Worm (Caenorhabditis elegans): ENCODE measurements around the gene lgc-54.
A peak's percentile ranks its signal among the peaks of the same experiment; 100 is the strongest.

The lgc-54 gene

ce11 chrV:6836036-6836435 lies 10.4 kb downstream of the lgc-54 start:
- TF ChIP-seq egrh-3 (GFP tag; IDR thresholded peaks at IDR 0.05) (peak; percentile 86), D2030.7 (GFP tag; IDR thresholded peaks at IDR 0.05) (no peak), nhr-120 (GFP tag; IDR thresholded peaks at IDR 0.05) (no peak), snpc-1.1 (tag; optimal IDR thresholded peaks at IDR 0.05; ENCODE audit: insufficient read depth) (no peak), ama-1 (optimal IDR thresholded peaks at IDR 0.05) (no peak), ama-1 (GFP tag; optimal IDR thresholded peaks at IDR 0.05) (no peak), zfh-2 (GFP tag; conservative IDR thresholded peaks at IDR 0.05) (peak; percentile 76), F57A8.1 (GFP tag; optimal IDR thresholded peaks at IDR 0.05) (no peak), ceh-58 (GFP tag; IDR thresholded peaks at IDR 0.05) (no peak), bed-2 (GFP tag; IDR thresholded peaks at IDR 0.05) (no peak), ccch-3 (GFP tag; optimal IDR thresholded peaks at IDR 0.05) (no peak), repo-1 (tag; optimal IDR thresholded peaks at IDR 0.05) (no peak), Y53F4B.3 (GFP tag; IDR thresholded peaks at IDR 0.05) (no peak), let-526 (GFP tag; IDR thresholded peaks at IDR 0.05) (no peak), nhr-27 (tag; optimal IDR thresholded peaks at IDR 0.05) (no peak), chd-7 (tag; optimal IDR thresholded peaks at IDR 0.05) (no peak)

ce11 chrV:6835242-6835641 lies 11.2 kb downstream of the lgc-54 start, which contains the start of the genes T15B7.14 and col-143:
T15B7.14 (minus strand) TSS chrV:6835342.
col-143 (plus strand) TSS chrV:6835635.
- TF ChIP-seq akir-1 (GFP tag; optimal IDR thresholded peaks at IDR 0.05) (no peak), F49E8.2 (tag; optimal IDR thresholded peaks at IDR 0.05; ENCODE audit: insufficient read depth) (no peak), chd-7 (tag; optimal IDR thresholded peaks at IDR 0.05) (no peak), F23B12.7 (tag; optimal IDR thresholded peaks at IDR 0.05; ENCODE audit: insufficient read depth) (no peak), egl-18 (GFP tag; IDR thresholded peaks at IDR 0.05) (no peak), nhr-120 (GFP tag; IDR thresholded peaks at IDR 0.05) (no peak), ztf-6 (GFP tag; IDR thresholded peaks at IDR 0.05) (no peak), snpc-1.3 (tag; optimal IDR thresholded peaks at IDR 0.05; ENCODE audit: insufficient read depth) (no peak), dpl-1 (GFP tag; optimal IDR thresholded peaks at IDR 0.05) (no peak), mxl-1 (tag; optimal IDR thresholded peaks at IDR 0.05) (no peak), sea-2 (GFP tag; IDR thresholded peaks at IDR 0.05) (no peak)

DNA sequence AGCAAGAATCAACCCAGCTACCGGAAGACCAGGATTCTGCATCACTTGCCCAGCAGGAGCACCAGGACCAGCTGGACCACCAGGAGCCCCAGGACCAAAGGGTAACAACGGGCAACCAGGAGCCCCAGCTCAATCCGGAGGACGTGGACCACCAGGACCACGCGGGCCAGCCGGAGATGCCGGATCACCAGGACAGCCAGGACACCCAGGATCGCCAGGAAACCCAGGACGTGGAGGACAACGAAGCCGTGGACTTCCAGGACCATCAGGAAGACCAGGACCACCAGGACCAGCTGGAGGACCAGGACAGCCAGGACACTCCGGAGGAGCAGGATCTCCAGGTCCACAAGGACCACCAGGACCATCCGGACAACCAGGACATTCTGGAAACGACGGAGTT lies 14.9 kb downstream of the lgc-54 start:
- no peak for TF ChIP-seq ceh-91 (GFP tag; IDR thresholded peaks at IDR 0.05)
- no peak for TF ChIP-seq let-526 (GFP tag; IDR thresholded peaks at IDR 0.05)
- no peak for TF ChIP-seq Y67H2A.10 (GFP tag; conservative IDR thresholded peaks at IDR 0.05)
- no peak for TF ChIP-seq athp-1 (tag; optimal IDR thresholded peaks at IDR 0.05)
- TF ChIP-seq snpc-1.3 (tag; optimal IDR thresholded peaks at IDR 0.05; ENCODE audit: insufficient read depth), result no peak
- TF ChIP-seq egrh-3 (GFP tag; IDR thresholded peaks at IDR 0.05), result peak; percentile 90
- peak; percentile 77 for TF ChIP-seq zfh-2 (GFP tag; conservative IDR thresholded peaks at IDR 0.05)
- TF ChIP-seq madf-8 (GFP tag; conservative IDR thresholded peaks at IDR 0.05), result no peak
- no peak for TF ChIP-seq Y95B8A.8 (GFP tag; IDR thresholded peaks at IDR 0.05)
- no peak for TF ChIP-seq nfya-1 (tag; optimal IDR thresholded peaks at IDR 0.05; ENCODE audit: borderline replicate concordance, insufficient read depth)
- no peak for TF ChIP-seq ztf-3 (GFP tag; optimal IDR thresholded peaks at IDR 0.05)
- TF ChIP-seq lag-1 (GFP tag; IDR thresholded peaks at IDR 0.05), result no peak
- TF ChIP-seq ceh-58 (GFP tag; IDR thresholded peaks at IDR 0.05), result no peak
- TF ChIP-seq rpc-1 (optimal IDR thresholded peaks at IDR 0.05), result no peak
- TF ChIP-seq rpc-1 (tag; optimal IDR thresholded peaks at IDR 0.05), result no peak
- no peak for TF ChIP-seq ztf-28 (GFP tag; IDR thresholded peaks at IDR 0.05)
- no peak for TF ChIP-seq B0035.1 (tag; optimal IDR thresholded peaks at IDR 0.05)
